Worm (Caenorhabditis elegans) whole organism, young adult: ENCODE results near the gene C30G7.4.
A peak's percentile ranks its signal among the peaks of the same experiment; 100 is the strongest.

ENCODE experiments used
- D2030.7 ChIP-seq: fragments of 200-800 bp; sonication (Bioruptor generic); IDR thresholded peaks from 2 replicates; pipeline ENCODE4 v1.3.6; 2022; ENCODE audit warnings: missing genetic modification reagents, missing genetic modification characterization, missing compliant biosample characterization
- F10E7.11 ChIP-seq: sonication (generic microtip); optimal IDR thresholded peaks from 2 replicates; lab custom pipeline; 2017; ENCODE audit warnings: mild to moderate bottlenecking, missing genetic modification characterization, moderate library complexity, missing compliant biosample characterization
- F39B2.1 ChIP-seq: fragments of 200-800 bp; sonication (Bioruptor generic); IDR thresholded peaks from 2 replicates; pipeline ENCODE4 v1.3.6; 2022; ENCODE audit warnings: missing genetic modification reagents, missing genetic modification characterization, missing compliant biosample characterization
- K12H6.12 ChIP-seq: fragments of 200-800 bp; sonication (Bioruptor generic); optimal IDR thresholded peaks from 2 replicates; lab custom pipeline; 2018; ENCODE audit warnings: mild to moderate bottlenecking, missing genetic modification characterization, missing compliant biosample characterization
- T07F8.4 ChIP-seq: sonication (generic microtip); optimal IDR thresholded peaks from 2 replicates; lab custom pipeline; 2016; ENCODE audit warnings: mild to moderate bottlenecking, missing genetic modification characterization, moderate library complexity, missing compliant biosample characterization
- Y56A3A.18 ChIP-seq: fragments of 200-800 bp; sonication (Bioruptor generic); IDR thresholded peaks from 2 replicates; pipeline ENCODE4 v1.3.6; 2022; ENCODE audit warnings: missing genetic modification reagents, missing genetic modification characterization, missing compliant biosample characterization
- aptf-3 ChIP-seq: fragments of 200-800 bp; sonication (Bioruptor generic); IDR thresholded peaks from 2 replicates; pipeline ENCODE4 v1.3.6; 2022; ENCODE audit warnings: missing genetic modification characterization, missing compliant biosample characterization
- atf-7 ChIP-seq: sonication (generic microtip); optimal IDR thresholded peaks from 2 replicates; lab custom pipeline; 2017; ENCODE audit warnings: mild to moderate bottlenecking, missing genetic modification characterization, missing compliant biosample characterization
- attf-6 ChIP-seq: fragments of 200-800 bp; sonication (Bioruptor generic); IDR thresholded peaks from 2 replicates; pipeline ENCODE4 v1.3.6; 2022; ENCODE audit warnings: missing genetic modification reagents, missing genetic modification characterization, missing compliant biosample characterization
- bed-1 ChIP-seq: fragments of 200-800 bp; sonication (Bioruptor generic); IDR thresholded peaks from 2 replicates; pipeline ENCODE4 v1.3.6; 2022; ENCODE audit warnings: missing genetic modification reagents, missing genetic modification characterization, missing compliant biosample characterization
- bed-2 ChIP-seq: fragments of 200-800 bp; sonication (Bioruptor generic); IDR thresholded peaks from 2 replicates; pipeline ENCODE4 v1.3.6; 2022; ENCODE audit warnings: missing genetic modification reagents, missing genetic modification characterization, missing compliant biosample characterization
- cebp-2 ChIP-seq: fragments of 200-800 bp; sonication (Bioruptor generic); IDR thresholded peaks from 2 replicates; pipeline ENCODE4 v1.3.6; 2022; ENCODE audit warnings: missing genetic modification characterization, missing compliant biosample characterization
- ceh-79 ChIP-seq: sonication (generic microtip); optimal IDR thresholded peaks from 2 replicates; lab custom pipeline; 2017; ENCODE audit warnings: mild to moderate bottlenecking, missing genetic modification characterization, missing compliant biosample characterization
- ceh-91 ChIP-seq: fragments of 200-800 bp; sonication (Bioruptor generic); IDR thresholded peaks from 2 replicates; pipeline ENCODE4 v1.3.6; 2022; ENCODE audit warnings: missing genetic modification reagents, missing genetic modification characterization, missing compliant biosample characterization
- dpff-1 ChIP-seq: sonication (generic microtip); optimal IDR thresholded peaks from 2 replicates; lab custom pipeline; 2017; ENCODE audit warnings: mild to moderate bottlenecking, missing genetic modification characterization, missing compliant biosample characterization
- efl-1 ChIP-seq: fragments of 150-350 bp; optimal IDR thresholded peaks from 2 replicates; lab custom pipeline; 2014; ENCODE audit warnings: missing biosample characterization, missing genetic modification reagents, missing genetic modification characterization
- egrh-3 ChIP-seq: fragments of 200-800 bp; sonication (Bioruptor generic); IDR thresholded peaks from 2 replicates; pipeline ENCODE4 v1.3.6; 2022; ENCODE audit warnings: missing genetic modification reagents, missing genetic modification characterization, missing compliant biosample characterization
- hmg-20 ChIP-seq: fragments of 200-800 bp; sonication (Bioruptor generic); IDR thresholded peaks from 2 replicates; pipeline ENCODE4 v1.3.6; 2022; ENCODE audit warnings: missing genetic modification reagents, missing genetic modification characterization, missing compliant biosample characterization
- hsf-1 ChIP-seq: fragments of 200-800 bp; sonication (Bioruptor generic); IDR thresholded peaks from 2 replicates; pipeline ENCODE4 v1.3.6; 2022; ENCODE audit warnings: missing genetic modification reagents, missing genetic modification characterization, missing compliant biosample characterization
- lin-35 ChIP-seq, 3 experiments: fragments of 150-350 bp in 2 of 3; sonication (generic microtip) in 1 of 3; optimal IDR thresholded peaks; 2 replicates each; lab custom pipeline; 2014 to 2018; ENCODE audit warnings: missing biosample characterization in 3 of 3, missing genetic modification characterization in 3 of 3, missing genetic modification reagents in 3 of 3
- madf-10 ChIP-seq: sonication (generic microtip); optimal IDR thresholded peaks from 2 replicates; lab custom pipeline; 2016; ENCODE audit warnings: mild to moderate bottlenecking, missing genetic modification characterization, missing compliant biosample characterization
- mel-28 ChIP-seq: sonication (generic microtip); optimal IDR thresholded peaks from 2 replicates; lab custom pipeline; 2016; ENCODE audit warnings: borderline replicate concordance, mild to moderate bottlenecking, missing genetic modification characterization, missing compliant biosample characterization
- mes-4 ChIP-seq: sonication (generic microtip); optimal IDR thresholded peaks from 2 replicates; lab custom pipeline; 2016; ENCODE audit warnings: missing genotype, missing genetic modification characterization, missing compliant biosample characterization
- mxl-1 ChIP-seq: sonication (generic microtip); optimal IDR thresholded peaks from 2 replicates; lab custom pipeline; 2016; ENCODE audit warnings: missing genetic modification characterization, missing compliant biosample characterization
- nfyb-1 ChIP-seq: fragments of 200-800 bp; sonication (Bioruptor generic); IDR thresholded peaks from 2 replicates; pipeline ENCODE4 v1.3.6; 2022; ENCODE audit warnings: missing genetic modification reagents, missing genetic modification characterization, missing compliant biosample characterization
- rcor-1 ChIP-seq: fragments of 200-800 bp; sonication (Bioruptor generic); IDR thresholded peaks from 2 replicates; pipeline ENCODE4 v1.3.6; 2022; ENCODE audit warnings: missing genetic modification reagents, missing genetic modification characterization, missing compliant biosample characterization
- rec-8 ChIP-seq, 2 experiments: sonication (generic microtip); optimal IDR thresholded peaks; 2 replicates each; lab custom pipeline; 2016; ENCODE audit warnings: mild to moderate bottlenecking in 2 of 2, missing genetic modification characterization in 2 of 2, missing genetic modification reagents in 2 of 2, missing genotype in 2 of 2, missing biosample characterization in 1 of 2, missing compliant biosample characterization in 1 of 2, moderate library complexity in 1 of 2
- snpc-4 ChIP-seq, 5 experiments: fragments of 150-350 bp in 1 of 5; sonication (generic microtip) in 4 of 5; optimal IDR thresholded peaks; 2 replicates each; lab custom pipeline; 2014 to 2018; ENCODE audit warnings: missing genetic modification characterization in 5 of 5, missing biosample characterization in 3 of 5, antibody characterized with exemption in 2 of 5, mild to moderate bottlenecking in 2 of 5, missing compliant biosample characterization in 2 of 5, missing genotype in 2 of 5, moderate library complexity in 2 of 5, missing genetic modification reagents in 1 of 5
- ztf-18 ChIP-seq: sonication (generic microtip); optimal IDR thresholded peaks from 2 replicates; lab custom pipeline; 2016; ENCODE audit warnings: missing genotype, mild to moderate bottlenecking, missing genetic modification characterization, missing compliant biosample characterization
- ztf-22 ChIP-seq: fragments of 200-800 bp; sonication (Bioruptor generic); optimal IDR thresholded peaks from 2 replicates; lab custom pipeline; 2018; ENCODE audit warnings: mild to moderate bottlenecking, missing genetic modification characterization, moderate library complexity, missing compliant biosample characterization
- ztf-28 ChIP-seq: fragments of 200-800 bp; sonication (Bioruptor generic); IDR thresholded peaks from 2 replicates; pipeline ENCODE4 v1.3.6; 2022; ENCODE audit warnings: missing genetic modification reagents, missing genetic modification characterization, missing compliant biosample characterization

C30G7.4 gene

ce11 chrV:14943774-14944173 lies 3.1 kb downstream of the C30G7.4 start:
- TF ChIP-seq ztf-22 (GFP tag; lab: Kevin White, UChicago) (no peak), cebp-2 (GFP tag; lab: Robert Waterston, UW) (no peak), T07F8.4 (tag; lab: Kevin White, UChicago) (no peak), hmg-20 (GFP tag; lab: Robert Waterston, UW) (no peak), attf-6 (no peak), ztf-28 (no peak), lin-35 (GFP tag; optimal IDR thresholded peaks at IDR 0.05; lab: Kevin White, UChicago) (no peak), efl-1 (GFP tag; lab: Kevin White, UChicago) (no peak), ztf-18 (no peak), mel-28 (no peak)
- TF ChIP-seq, all 124 proteins: peak for 0

- no peak for TF ChIP-seq Y56A3A.18 (GFP tag; lab: Robert Waterston, UW)
- no peak for TF ChIP-seq D2030.7 (GFP tag; lab: Robert Waterston, UW)
- no peak for TF ChIP-seq ztf-18
- no peak for TF ChIP-seq madf-10
- no peak for TF ChIP-seq F39B2.1 (GFP tag; lab: Robert Waterston, UW)
- no peak for TF ChIP-seq ceh-91 (GFP tag; lab: Robert Waterston, UW)
- TF ChIP-seq mes-4, result no peak
- no peak for TF ChIP-seq atf-7 (tag; lab: Kevin White, UChicago)
- TF ChIP-seq dpff-1, result no peak
- no peak for TF ChIP-seq rcor-1 (GFP tag; lab: Robert Waterston, UW)
- TF ChIP-seq ztf-28, result no peak
- TF ChIP-seq ceh-79, result no peak
- TF ChIP-seq aptf-3 (GFP tag; lab: Robert Waterston, UW), result no peak
- TF ChIP-seq hsf-1 (GFP tag; lab: Robert Waterston, UW), result no peak
- no peak for TF ChIP-seq nfyb-1
- no peak for TF ChIP-seq snpc-4 (GFP tag; optimal IDR thresholded peaks at IDR 0.05; lab: Kevin White, UChicago)
- no peak for TF ChIP-seq snpc-4 (tag; optimal IDR thresholded peaks at IDR 0.05; lab: Kevin White, UChicago)
- no peak for TF ChIP-seq bed-1 (GFP tag; lab: Robert Waterston, UW)
These were observed 4.0 kb downstream of the C30G7.4 start for ce11 chrV:14942898-14943297.

- TF ChIP-seq bed-2, result no peak
- no peak for TF ChIP-seq rec-8 (tag; optimal IDR thresholded peaks at IDR 0.05; lab: Kevin White, UChicago)
These were observed 10.3 kb downstream of the C30G7.4 start, which contains the start of gene C30G7.2 for ce11 chrV:14936587-14936986. Gene C30G7.2 (plus strand): TSS chrV:14936887.

- peak; percentile 57; the same call in 1 of the 2 replicates for TF ChIP-seq aptf-3 (GFP tag; lab: Robert Waterston, UW)
- no peak for TF ChIP-seq bed-1 (GFP tag; lab: Robert Waterston, UW)
- TF ChIP-seq nfyb-1, result 0 out of 2 replicates have a peak, but pooled peaks have one; percentile 28
- TF ChIP-seq hmg-20 (GFP tag; lab: Robert Waterston, UW), result 0 out of 2 replicates have a peak, but pooled peaks have one; percentile 17
- no peak for TF ChIP-seq F10E7.11 (tag; lab: Kevin White, UChicago)
- TF ChIP-seq egrh-3 (GFP tag; lab: Robert Waterston, UW), result peak; percentile 43; the same call in 1 of the 2 replicates
- TF ChIP-seq, all 124 proteins: peak for 4
These were observed 13.3 kb downstream of the C30G7.4 start for ce11 chrV:14933450-14934218.

ce11 chrV:14930168-14930567 lies 16.8 kb downstream of the C30G7.4 start:
- TF ChIP-seq mxl-1 (tag; lab: Kevin White, UChicago), result no peak
- peak; percentile 21 for TF ChIP-seq K12H6.12
